Worm (Caenorhabditis elegans) whole organism, L4/young adult: ENCODE results near the gene C46H3.1.

Experiments used
- W03F9.2 ChIP-seq: fragments of 150-350 bp; optimal IDR thresholded peaks from 2 replicates; lab custom pipeline; 2014; ENCODE audit warnings: missing biosample characterization, missing genetic modification characterization
- him-1 ChIP-seq: sonication (generic microtip); optimal IDR thresholded peaks from 2 replicates; lab custom pipeline; 2016; ENCODE audit warnings: missing genotype, missing genetic modification reagents, missing genetic modification characterization, missing compliant biosample characterization

DNA sequence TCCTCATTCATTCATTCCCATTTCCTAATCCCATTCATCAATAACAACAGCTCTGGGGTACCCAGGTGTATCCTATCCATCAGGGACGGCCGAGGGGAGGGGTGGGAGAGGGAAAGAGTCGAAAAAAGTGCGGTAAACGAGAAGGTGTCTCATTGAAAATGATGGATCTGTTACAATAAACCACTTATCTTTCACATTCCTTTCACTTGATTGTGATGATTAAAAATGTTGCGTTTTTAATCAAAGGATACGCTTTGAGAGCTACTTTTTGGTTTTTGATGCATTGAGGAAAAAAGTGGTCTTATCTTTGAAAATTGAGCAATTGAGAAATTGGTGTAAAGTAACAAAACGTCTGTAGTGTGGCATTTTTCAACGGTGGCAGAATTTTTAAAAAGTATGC is 25.9 kb upstream of the C46H3.1 start:
- TF ChIP-seq him-1 (tag; lab: Kevin White, UChicago): no peak
- TF ChIP-seq W03F9.2 (tag; lab: Kevin White, UChicago): no peak
